Worm (Caenorhabditis elegans) whole organism, late embryonic: Measurements from ENCODE around the gene K07C11.10.

Experiments
- C38D4.7 ChIP-seq: fragments of 200-800 bp; sonication (Bioruptor generic); optimal IDR thresholded peaks from 2 replicates; lab custom pipeline; 2018; ENCODE audit warnings: mild to moderate bottlenecking, missing genetic modification characterization, moderate library complexity, missing compliant biosample characterization
- F13H6.1 ChIP-seq: sonication (generic microtip); optimal IDR thresholded peaks from 2 replicates; lab custom pipeline; 2016; ENCODE audit warnings: missing genetic modification characterization, missing compliant biosample characterization
- K09A11.1 ChIP-seq: sonication (generic microtip); optimal IDR thresholded peaks from 2 replicates; lab custom pipeline; 2017; ENCODE audit warnings: antibody characterized with exemption, mild to moderate bottlenecking, missing genetic modification characterization, missing compliant biosample characterization; ENCODE audit not compliant: insufficient read depth
- Y22D7AL.16 ChIP-seq: sonication (generic microtip); optimal IDR thresholded peaks from 2 replicates; lab custom pipeline; 2016; ENCODE audit warnings: missing genetic modification characterization, missing compliant biosample characterization
- ahr-1 ChIP-seq: sonication (generic microtip); optimal IDR thresholded peaks from 2 replicates; lab custom pipeline; 2016; ENCODE audit warnings: missing genetic modification characterization, missing compliant biosample characterization
- ceh-24 ChIP-seq: sonication (generic microtip); optimal IDR thresholded peaks from 2 replicates; lab custom pipeline; 2016; ENCODE audit warnings: mild to moderate bottlenecking, missing genetic modification characterization, missing compliant biosample characterization
- ceh-30 ChIP-seq: fragments of 150-350 bp; optimal IDR thresholded peaks from 2 replicates; lab custom pipeline; 2014; ENCODE audit warnings: missing biosample characterization, missing genetic modification characterization
- ceh-31 ChIP-seq: sonication (generic microtip); optimal IDR thresholded peaks from 2 replicates; lab custom pipeline; 2016; ENCODE audit warnings: missing genetic modification characterization, missing compliant biosample characterization
- ceh-34 ChIP-seq: sonication (generic microtip); optimal IDR thresholded peaks from 2 replicates; lab custom pipeline; 2016; ENCODE audit warnings: mild to moderate bottlenecking, missing genetic modification characterization, missing compliant biosample characterization
- ceh-48 ChIP-seq: sonication (generic microtip); optimal IDR thresholded peaks from 2 replicates; lab custom pipeline; 2016; ENCODE audit warnings: missing genetic modification characterization, inconsistent platforms, missing compliant biosample characterization
- che-1 ChIP-seq: sonication (generic microtip); optimal IDR thresholded peaks from 2 replicates; lab custom pipeline; 2016; ENCODE audit warnings: mild to moderate bottlenecking, missing genetic modification characterization, missing compliant biosample characterization
- dmd-4 ChIP-seq: sonication (generic microtip); optimal IDR thresholded peaks from 2 replicates; lab custom pipeline; 2016; ENCODE audit warnings: borderline replicate concordance, missing genetic modification characterization, missing compliant biosample characterization
- dve-1 ChIP-seq: sonication (generic microtip); optimal IDR thresholded peaks from 2 replicates; lab custom pipeline; 2017; ENCODE audit warnings: antibody characterized with exemption, mild to moderate bottlenecking, missing genetic modification characterization, missing compliant biosample characterization
- elt-2 ChIP-seq: sonication (generic microtip); optimal IDR thresholded peaks from 2 replicates; lab custom pipeline; 2016; ENCODE audit warnings: missing genetic modification reagents, missing genetic modification characterization, missing compliant biosample characterization
- elt-4 ChIP-seq: sonication (generic microtip); optimal IDR thresholded peaks from 2 replicates; lab custom pipeline; 2016; ENCODE audit warnings: missing genetic modification characterization, missing compliant biosample characterization
- ets-4 ChIP-seq: sonication (generic microtip); optimal IDR thresholded peaks from 2 replicates; lab custom pipeline; 2016; ENCODE audit warnings: missing genetic modification characterization, missing compliant biosample characterization
- eyg-1 ChIP-seq: sonication (generic microtip); optimal IDR thresholded peaks from 2 replicates; lab custom pipeline; 2016; ENCODE audit warnings: missing genotype, missing genetic modification characterization, missing compliant biosample characterization
- hlh-15 ChIP-seq: sonication (generic microtip); optimal IDR thresholded peaks from 2 replicates; lab custom pipeline; 2016; ENCODE audit warnings: missing genetic modification characterization, missing compliant biosample characterization
- hlh-30 ChIP-seq: sonication (generic microtip); optimal IDR thresholded peaks from 2 replicates; lab custom pipeline; 2017; ENCODE audit warnings: antibody characterized with exemption, missing genetic modification characterization, missing compliant biosample characterization; ENCODE audit not compliant: insufficient read depth
- madf-2 ChIP-seq: sonication (generic microtip); optimal IDR thresholded peaks from 2 replicates; lab custom pipeline; 2017; ENCODE audit warnings: missing genetic modification characterization, missing compliant biosample characterization
- nfya-1 ChIP-seq: sonication (generic microtip); optimal IDR thresholded peaks from 2 replicates; lab custom pipeline; 2017; ENCODE audit warnings: missing genetic modification characterization, mild to moderate bottlenecking, missing compliant biosample characterization, antibody characterized with exemption, moderate library complexity
- nhr-232 ChIP-seq: sonication (generic microtip); optimal IDR thresholded peaks from 2 replicates; lab custom pipeline; 2016; ENCODE audit warnings: missing genetic modification characterization, missing compliant biosample characterization
- npax-4 ChIP-seq: sonication (generic microtip); optimal IDR thresholded peaks from 2 replicates; lab custom pipeline; 2016; ENCODE audit warnings: missing genetic modification characterization, missing compliant biosample characterization
- odd-2 ChIP-seq: sonication (generic microtip); optimal IDR thresholded peaks from 2 replicates; lab custom pipeline; 2017; ENCODE audit warnings: antibody characterized with exemption, mild to moderate bottlenecking, missing genetic modification characterization, missing compliant biosample characterization
- pag-3 ChIP-seq: sonication (generic microtip); optimal IDR thresholded peaks from 2 replicates; lab custom pipeline; 2016; ENCODE audit warnings: missing compliant biosample characterization, missing genetic modification characterization, borderline replicate concordance
- pat-9 ChIP-seq: fragments of 200-800 bp; sonication (Bioruptor generic); optimal IDR thresholded peaks from 2 replicates; lab custom pipeline; 2018; ENCODE audit warnings: mild to moderate bottlenecking, missing genetic modification characterization, moderate library complexity, missing compliant biosample characterization
- pha-2 ChIP-seq: sonication (generic microtip); optimal IDR thresholded peaks from 2 replicates; lab custom pipeline; 2017; ENCODE audit warnings: mild to moderate bottlenecking, missing genetic modification characterization, missing compliant biosample characterization
- pros-1 ChIP-seq: fragments of 150-350 bp; optimal IDR thresholded peaks from 2 replicates; lab custom pipeline; 2014; ENCODE audit warnings: missing biosample characterization, missing genetic modification reagents, missing genetic modification characterization
- ref-2 ChIP-seq: sonication (generic microtip); optimal IDR thresholded peaks from 2 replicates; lab custom pipeline; 2016; ENCODE audit warnings: missing genetic modification characterization, missing compliant biosample characterization
- rnt-1 ChIP-seq: sonication (generic microtip); optimal IDR thresholded peaks from 2 replicates; lab custom pipeline; 2016; ENCODE audit warnings: missing genetic modification characterization, missing compliant biosample characterization
- sox-2 ChIP-seq: fragments of 200-800 bp; sonication (Bioruptor generic); IDR thresholded peaks from 2 replicates; pipeline ENCODE4 v1.3.6; 2022; ENCODE audit warnings: missing genetic modification reagents, missing genetic modification characterization, missing compliant biosample characterization
- sox-4 ChIP-seq: sonication (generic microtip); optimal IDR thresholded peaks from 2 replicates; lab custom pipeline; 2017; ENCODE audit warnings: mild to moderate bottlenecking, missing genetic modification characterization, inconsistent platforms, missing compliant biosample characterization
- tbx-2 ChIP-seq: sonication (generic microtip); optimal IDR thresholded peaks from 2 replicates; lab custom pipeline; 2016; ENCODE audit warnings: missing genetic modification characterization, missing compliant biosample characterization
- unc-42 ChIP-seq: sonication (generic microtip); optimal IDR thresholded peaks from 2 replicates; lab custom pipeline; 2016; ENCODE audit warnings: missing genotype, missing genetic modification characterization, missing compliant biosample characterization
- unc-55 ChIP-seq: sonication (generic microtip); optimal IDR thresholded peaks from 2 replicates; lab custom pipeline; 2017; ENCODE audit warnings: missing biosample characterization, missing genetic modification reagents, missing genetic modification characterization

The K07C11.10 gene

DNA sequence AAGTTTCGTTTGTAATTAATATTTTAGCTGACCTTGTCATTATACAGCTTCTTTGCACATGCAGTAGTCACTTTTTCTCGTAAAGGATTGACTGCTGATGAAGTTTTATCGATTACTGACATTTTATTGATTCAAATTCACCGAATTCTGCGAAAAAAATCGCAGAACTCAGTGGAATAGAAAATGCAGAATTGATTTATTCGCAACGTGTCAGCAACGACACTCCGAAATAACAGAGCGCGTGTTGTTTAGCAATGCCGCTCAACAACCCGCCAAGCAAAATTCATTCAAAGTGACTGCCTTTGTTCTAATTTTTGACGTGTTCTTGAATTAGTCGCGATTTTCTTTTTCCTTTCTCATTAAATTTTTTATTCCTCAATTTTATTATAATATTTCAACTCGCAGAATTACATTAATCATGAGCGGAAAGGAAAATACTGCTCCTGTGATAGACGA lies 5.6 kb downstream of the K07C11.10 start, which contains the start of the genes cogc-6 and air-1:
cogc-6 (minus strand) TSS at position 234 of the 456 bp plus-strand sequence.
air-1 (plus strand) TSS at position 406 of the 456 bp plus-strand sequence.
- no peak for TF ChIP-seq ceh-31 (tag; lab: Kevin White, UChicago)
- TF ChIP-seq eyg-1 (tag; lab: Kevin White, UChicago), result no peak
- no peak for TF ChIP-seq ceh-34 (tag; lab: Kevin White, UChicago)
- no peak for TF ChIP-seq nfya-1
- no peak for TF ChIP-seq F13H6.1 (tag; lab: Kevin White, UChicago)
- no peak for TF ChIP-seq dve-1 (tag; lab: Kevin White, UChicago)
- TF ChIP-seq tbx-2 (tag; lab: Kevin White, UChicago), result no peak
- TF ChIP-seq unc-55, result no peak
- no peak for TF ChIP-seq pha-2 (tag; lab: Kevin White, UChicago)
- no peak for TF ChIP-seq pag-3 (tag; lab: Kevin White, UChicago)
- no peak for TF ChIP-seq ets-4 (tag; lab: Kevin White, UChicago)
- no peak for TF ChIP-seq elt-4
- TF ChIP-seq odd-2, result no peak
- TF ChIP-seq pat-9 (tag; lab: Kevin White, UChicago), result no peak
- no peak for TF ChIP-seq rnt-1 (tag; lab: Kevin White, UChicago)
- TF ChIP-seq hlh-15, result no peak
- TF ChIP-seq, all 69 proteins: peak for 0

ce11 chrV:8219550-8219949 lies 7.2 kb downstream of the K07C11.10 start:
- TF ChIP-seq unc-42 (tag; lab: Kevin White, UChicago), result no peak
- no peak for TF ChIP-seq ref-2 (tag; lab: Kevin White, UChicago)
- no peak for TF ChIP-seq ceh-34 (tag; lab: Kevin White, UChicago)
- TF ChIP-seq ceh-30 (tag; lab: Kevin White, UChicago), result no peak
- no peak for TF ChIP-seq rnt-1 (tag; lab: Kevin White, UChicago)
- no peak for TF ChIP-seq ceh-24 (tag; lab: Kevin White, UChicago)
- TF ChIP-seq, all 69 proteins: peak for 0

- TF ChIP-seq rnt-1 (tag; lab: Kevin White, UChicago), result no peak
- no peak for TF ChIP-seq dmd-4 (tag; lab: Kevin White, UChicago)
- no peak for TF ChIP-seq pros-1 (tag; lab: Kevin White, UChicago)
- no peak for TF ChIP-seq nhr-232
- TF ChIP-seq ceh-48 (tag; lab: Kevin White, UChicago), result peak; percentile 51
- TF ChIP-seq, all 69 proteins: peak for 1
Measured at ce11 chrV:8217661-8218265, 8.9 kb downstream of the K07C11.10 start, which contains the start of gene K07C11.8. Gene K07C11.8 (minus strand): TSS chrV:8217884.

ce11 chrV:8217118-8217517 lies 9.6 kb downstream of the K07C11.10 start:
- peak; percentile 87 for TF ChIP-seq elt-2 (tag; lab: Kevin White, UChicago)
- no peak for TF ChIP-seq eyg-1 (tag; lab: Kevin White, UChicago)

DNA sequence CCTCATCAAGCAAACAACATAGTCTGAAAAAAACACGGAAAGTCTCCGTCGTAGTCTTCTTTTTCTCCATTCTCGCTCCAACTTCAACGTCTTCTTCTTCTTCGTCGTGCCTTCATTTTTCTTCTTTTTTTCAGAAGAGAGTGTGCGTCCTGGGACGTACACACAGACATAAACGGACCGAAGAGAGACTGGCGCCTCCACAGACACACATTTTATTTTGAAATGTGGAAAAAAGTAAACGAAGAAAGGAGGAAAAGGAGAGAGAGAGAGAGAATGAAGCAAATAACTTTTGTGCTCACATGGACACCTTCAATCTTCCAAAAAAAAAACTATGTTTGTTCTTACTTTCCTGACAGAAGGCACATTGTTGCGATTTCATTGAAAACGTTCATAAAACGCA lies 11.6 kb downstream of the K07C11.10 start:
- no peak for TF ChIP-seq madf-2 (tag; lab: Kevin White, UChicago)
- no peak for TF ChIP-seq K09A11.1 (tag; lab: Kevin White, UChicago)
- no peak for TF ChIP-seq ceh-34 (tag; lab: Kevin White, UChicago)
- TF ChIP-seq ahr-1, result no peak
- no peak for TF ChIP-seq dmd-4 (tag; lab: Kevin White, UChicago)
- no peak for TF ChIP-seq elt-2 (tag; lab: Kevin White, UChicago)
- no peak for TF ChIP-seq che-1
- TF ChIP-seq pag-3 (tag; lab: Kevin White, UChicago), result no peak
- TF ChIP-seq C38D4.7 (GFP tag; lab: Kevin White, UChicago), result no peak
- no peak for TF ChIP-seq sox-2
- no peak for TF ChIP-seq ceh-48 (tag; lab: Kevin White, UChicago)
- no peak for TF ChIP-seq Y22D7AL.16 (tag; lab: Kevin White, UChicago)
- no peak for TF ChIP-seq npax-4 (tag; lab: Kevin White, UChicago)
- TF ChIP-seq sox-4, result no peak
- no peak for TF ChIP-seq hlh-30 (tag; lab: Kevin White, UChicago)
